Fruit fly (Drosophila melanogaster) whole organism, embryonic: ENCODE data around the gene Plap.
A peak's percentile ranks its signal among the peaks of the same experiment; 100 is the strongest.

Experiments
- BEAF-32 ChIP-seq: fragments of 200-800 bp; sonication (Bioruptor generic); optimal IDR thresholded peaks from 3 replicates; lab custom pipeline; 2017; ENCODE audit warnings: missing biosample characterization, missing genetic modification characterization, mild to moderate bottlenecking, moderate library complexity, missing genetic modification reagents
- Bgb ChIP-seq: fragments of 200-800 bp; sonication (Bioruptor generic); IDR thresholded peaks from 2 replicates; pipeline ENCODE4 v1.3.6; 2022; ENCODE audit warnings: missing biosample characterization, missing genetic modification characterization; ENCODE audit not compliant: partially characterized antibody
- BtbVII ChIP-seq: fragments of 200-800 bp; sonication (Bioruptor generic); optimal IDR thresholded peaks from 3 replicates; lab custom pipeline; 2017; ENCODE audit warnings: missing biosample characterization, mild to moderate bottlenecking, missing genetic modification characterization
- CG10147 ChIP-seq: fragments of 200-800 bp; sonication (Bioruptor generic); optimal IDR thresholded peaks from 2 replicates; lab custom pipeline; 2019; ENCODE audit warnings: missing biosample characterization, mild to moderate bottlenecking, missing genetic modification characterization, moderate library complexity
- CG10274 ChIP-seq: fragments of 200-800 bp; sonication (Bioruptor generic); optimal IDR thresholded peaks from 3 replicates; lab custom pipeline; 2017; ENCODE audit warnings: missing biosample characterization, mild to moderate bottlenecking, missing genetic modification characterization
- CG10654 ChIP-seq: fragments of 200-800 bp; sonication (Bioruptor generic); optimal IDR thresholded peaks from 2 replicates; lab custom pipeline; 2016; ENCODE audit warnings: missing biosample characterization, missing genetic modification characterization
- CG11504 ChIP-seq: fragments of 200-800 bp; sonication (Bioruptor generic); optimal IDR thresholded peaks from 3 replicates; lab custom pipeline; 2019; ENCODE audit warnings: missing biosample characterization, mild to moderate bottlenecking, missing genetic modification characterization, moderate library complexity
- CG1233 ChIP-seq: fragments of 200-800 bp; sonication (Bioruptor generic); optimal IDR thresholded peaks from 4 replicates; lab custom pipeline; 2018; ENCODE audit warnings: missing biosample characterization, mild to moderate bottlenecking, missing genetic modification characterization
- CG12942 ChIP-seq: fragments of 200-800 bp; sonication (Bioruptor generic); optimal IDR thresholded peaks from 3 replicates; lab custom pipeline; 2016; ENCODE audit warnings: missing biosample characterization, missing genetic modification characterization
- CG13624 ChIP-seq: fragments of 200-800 bp; sonication (Bioruptor generic); optimal IDR thresholded peaks from 2 replicates; lab custom pipeline; 2016; ENCODE audit warnings: missing biosample characterization, missing genetic modification characterization
- CG14014 ChIP-seq: fragments of 200-800 bp; sonication (Bioruptor generic); IDR thresholded peaks from 2 replicates; pipeline ENCODE4 v1.3.6; 2022; ENCODE audit warnings: missing biosample characterization, missing genetic modification characterization
- CG14667 ChIP-seq: fragments of 200-800 bp; sonication (Bioruptor generic); IDR thresholded peaks from 2 replicates; pipeline ENCODE4 v1.3.6; 2022; ENCODE audit warnings: missing biosample characterization, missing genetic modification characterization
- CG1603 ChIP-seq: fragments of 200-800 bp; sonication (Bioruptor generic); optimal IDR thresholded peaks from 2 replicates; lab custom pipeline; 2019; ENCODE audit warnings: missing biosample characterization, mild to moderate bottlenecking, missing genetic modification characterization, moderate library complexity
- CG18011 ChIP-seq: fragments of 200-800 bp; sonication (Bioruptor generic); optimal IDR thresholded peaks from 2 replicates; lab custom pipeline; 2017; ENCODE audit warnings: missing biosample characterization, missing genetic modification characterization, mild to moderate bottlenecking, moderate library complexity, missing genotype
- CG2120 ChIP-seq: fragments of 200-800 bp; sonication (Bioruptor generic); optimal IDR thresholded peaks from 3 replicates; lab custom pipeline; 2016; ENCODE audit warnings: missing biosample characterization, missing genetic modification characterization
- CG2199 ChIP-seq: fragments of 200-800 bp; sonication (Bioruptor generic); IDR thresholded peaks from 3 replicates; pipeline ENCODE4 v1.3.6; 2022; ENCODE audit warnings: missing biosample characterization, missing genetic modification characterization
- CG3065 ChIP-seq: fragments of 200-800 bp; sonication (Bioruptor generic); optimal IDR thresholded peaks from 2 replicates; lab custom pipeline; 2016; ENCODE audit warnings: missing biosample characterization, missing genetic modification characterization
- CG31365 ChIP-seq: fragments of 200-800 bp; sonication (Bioruptor generic); optimal IDR thresholded peaks from 2 replicates; lab custom pipeline; 2018; ENCODE audit warnings: missing biosample characterization, mild to moderate bottlenecking, missing genetic modification characterization
- CG31441 ChIP-seq: fragments of 200-800 bp; sonication (Bioruptor generic); IDR thresholded peaks from 2 replicates; pipeline ENCODE4 v1.3.6; 2022; ENCODE audit warnings: missing biosample characterization, missing genetic modification characterization
- CG3163 ChIP-seq: fragments of 200-800 bp; sonication (Bioruptor generic); optimal IDR thresholded peaks from 3 replicates; lab custom pipeline; 2016; ENCODE audit warnings: missing biosample characterization, missing genetic modification characterization
- CG3281 ChIP-seq: fragments of 200-800 bp; sonication (Bioruptor generic); optimal IDR thresholded peaks from 3 replicates; lab custom pipeline; 2017; ENCODE audit warnings: missing biosample characterization, mild to moderate bottlenecking, missing genetic modification characterization
- CG34422 ChIP-seq: fragments of 200-800 bp; sonication (Bioruptor generic); IDR thresholded peaks from 3 replicates; pipeline ENCODE4 v1.3.6; 2022; ENCODE audit warnings: missing biosample characterization, missing genetic modification characterization
- CG4328 ChIP-seq: fragments of 200-800 bp; sonication (Bioruptor generic); optimal IDR thresholded peaks from 3 replicates; lab custom pipeline; 2017; ENCODE audit warnings: missing biosample characterization, missing genetic modification reagents, missing genetic modification characterization
- CG6654 ChIP-seq: fragments of 200-800 bp; sonication (Bioruptor generic); optimal IDR thresholded peaks from 2 replicates; lab custom pipeline; 2017; ENCODE audit warnings: missing biosample characterization, mild to moderate bottlenecking, missing genetic modification characterization
- Dll ChIP-seq: fragments of 200-800 bp; sonication (Bioruptor generic); IDR thresholded peaks from 4 replicates; pipeline ENCODE4 v1.3.6; 2022; ENCODE audit warnings: missing biosample characterization, missing genetic modification characterization; ENCODE audit not compliant: partially characterized antibody
- Dref ChIP-seq: fragments of 200-800 bp; sonication (Bioruptor generic); IDR thresholded peaks from 2 replicates; pipeline ENCODE4 v1.3.6; 2022; ENCODE audit warnings: missing biosample characterization, missing genetic modification characterization
- Drgx ChIP-seq: fragments of 200-800 bp; sonication (Bioruptor generic); IDR thresholded peaks from 2 replicates; pipeline ENCODE4 v1.3.6; 2022; ENCODE audit warnings: missing biosample characterization, missing genetic modification characterization
- HLH3B ChIP-seq: fragments of 200-800 bp; sonication (Bioruptor generic); IDR thresholded peaks from 2 replicates; pipeline ENCODE4 v1.3.6; 2022; ENCODE audit warnings: missing biosample characterization, missing genetic modification characterization
- Hey ChIP-seq: fragments of 200-800 bp; sonication (Bioruptor generic); optimal IDR thresholded peaks from 3 replicates; lab custom pipeline; 2018; ENCODE audit warnings: missing biosample characterization, mild to moderate bottlenecking, missing genetic modification characterization
- HmgD ChIP-seq: fragments of 200-800 bp; sonication (Bioruptor generic); optimal IDR thresholded peaks from 3 replicates; lab custom pipeline; 2016; ENCODE audit warnings: missing biosample characterization, missing genetic modification characterization
- Hr39 ChIP-seq: fragments of >200 bp; optimal IDR thresholded peaks from 2 replicates; lab custom pipeline; 2017
- Jarid2 ChIP-seq: fragments of 200-800 bp; sonication (Bioruptor generic); optimal IDR thresholded peaks from 3 replicates; lab custom pipeline; 2017; ENCODE audit warnings: mild to moderate bottlenecking, missing biosample characterization, missing genetic modification reagents, missing genetic modification characterization
- Max ChIP-seq: fragments of 200-800 bp; sonication (Bioruptor generic); optimal IDR thresholded peaks from 2 replicates; lab custom pipeline; 2016; ENCODE audit warnings: missing biosample characterization, mild to moderate bottlenecking, missing genetic modification characterization
- Mes4 ChIP-seq: fragments of 200-800 bp; sonication (Bioruptor generic); optimal IDR thresholded peaks from 2 replicates; lab custom pipeline; 2016; ENCODE audit warnings: missing biosample characterization, missing genetic modification characterization
- al ChIP-seq: fragments of 200-800 bp; sonication (Bioruptor generic); IDR thresholded peaks from 2 replicates; pipeline ENCODE4 v1.3.6; 2022; ENCODE audit warnings: missing biosample characterization, missing genetic modification characterization
- ash1 ChIP-seq: fragments of 200-800 bp; sonication (Bioruptor generic); optimal IDR thresholded peaks from 2 replicates; lab custom pipeline; 2018; ENCODE audit warnings: missing biosample characterization, mild to moderate bottlenecking, missing genetic modification characterization
- az2 ChIP-seq: fragments of 200-800 bp; sonication (Bioruptor generic); optimal IDR thresholded peaks from 3 replicates; lab custom pipeline; 2016; ENCODE audit warnings: missing biosample characterization, missing genetic modification characterization
- crc ChIP-seq: fragments of 200-800 bp; sonication (Bioruptor generic); optimal IDR thresholded peaks from 2 replicates; lab custom pipeline; 2016; ENCODE audit warnings: missing biosample characterization, missing genetic modification characterization
- crp ChIP-seq, 2 experiments: fragments of 200-800 bp; sonication (Bioruptor generic); optimal IDR thresholded peaks; 2 replicates in 1 of 2; 3 replicates in 1 of 2; lab custom pipeline; 2017; ENCODE audit warnings: missing biosample characterization in 2 of 2, missing genetic modification characterization in 2 of 2, mild to moderate bottlenecking in 1 of 2, moderate library complexity in 1 of 2
- dimm ChIP-seq: fragments of 200-800 bp; sonication (Bioruptor generic); IDR thresholded peaks from 2 replicates; pipeline ENCODE4 v1.3.6; 2022; ENCODE audit warnings: missing biosample characterization, missing genetic modification characterization
- ewg ChIP-seq: fragments of 200-800 bp; sonication (Bioruptor generic); optimal IDR thresholded peaks from 3 replicates; lab custom pipeline; 2017; ENCODE audit warnings: mild to moderate bottlenecking, missing biosample characterization, missing genetic modification reagents, missing genetic modification characterization
- fd96Cb ChIP-seq: fragments of 200-800 bp; sonication (Bioruptor generic); optimal IDR thresholded peaks from 2 replicates; lab custom pipeline; 2018; ENCODE audit warnings: missing biosample characterization, mild to moderate bottlenecking, missing genetic modification characterization, moderate library complexity
- gsb-n ChIP-seq: fragments of 200-800 bp; sonication (Bioruptor generic); optimal IDR thresholded peaks from 3 replicates; lab custom pipeline; 2018; ENCODE audit warnings: missing biosample characterization, mild to moderate bottlenecking, missing genetic modification characterization
- hth ChIP-seq: fragments of >200 bp; optimal IDR thresholded peaks from 2 replicates; lab custom pipeline; 2017; ENCODE audit warnings: inconsistent platforms
- knrl ChIP-seq: fragments of 200-800 bp; sonication (Bioruptor generic); IDR thresholded peaks from 3 replicates; pipeline ENCODE4 v1.3.6; 2022; ENCODE audit warnings: missing biosample characterization, missing genetic modification characterization; ENCODE audit not compliant: partially characterized antibody
- lmd ChIP-seq: fragments of 200-800 bp; sonication (Bioruptor generic); IDR thresholded peaks from 2 replicates; pipeline ENCODE4 v1.3.6; 2022; ENCODE audit warnings: missing biosample characterization, missing genetic modification characterization
- sd ChIP-seq: fragments of 200-800 bp; sonication (Bioruptor generic); optimal IDR thresholded peaks from 3 replicates; lab custom pipeline; 2018; ENCODE audit warnings: missing biosample characterization, mild to moderate bottlenecking, missing genetic modification characterization, moderate library complexity
- sens ChIP-seq: fragments of 200-800 bp; sonication (Bioruptor generic); peaks from one replicate; lab custom pipeline; 2016; ENCODE audit warnings: missing biosample characterization, missing genetic modification characterization
- tap ChIP-seq: fragments of 200-800 bp; optimal IDR thresholded peaks from 3 replicates; lab custom pipeline; 2019; ENCODE audit warnings: missing biosample characterization, mild to moderate bottlenecking, missing genetic modification characterization, moderate library complexity

Plap gene

DNA sequence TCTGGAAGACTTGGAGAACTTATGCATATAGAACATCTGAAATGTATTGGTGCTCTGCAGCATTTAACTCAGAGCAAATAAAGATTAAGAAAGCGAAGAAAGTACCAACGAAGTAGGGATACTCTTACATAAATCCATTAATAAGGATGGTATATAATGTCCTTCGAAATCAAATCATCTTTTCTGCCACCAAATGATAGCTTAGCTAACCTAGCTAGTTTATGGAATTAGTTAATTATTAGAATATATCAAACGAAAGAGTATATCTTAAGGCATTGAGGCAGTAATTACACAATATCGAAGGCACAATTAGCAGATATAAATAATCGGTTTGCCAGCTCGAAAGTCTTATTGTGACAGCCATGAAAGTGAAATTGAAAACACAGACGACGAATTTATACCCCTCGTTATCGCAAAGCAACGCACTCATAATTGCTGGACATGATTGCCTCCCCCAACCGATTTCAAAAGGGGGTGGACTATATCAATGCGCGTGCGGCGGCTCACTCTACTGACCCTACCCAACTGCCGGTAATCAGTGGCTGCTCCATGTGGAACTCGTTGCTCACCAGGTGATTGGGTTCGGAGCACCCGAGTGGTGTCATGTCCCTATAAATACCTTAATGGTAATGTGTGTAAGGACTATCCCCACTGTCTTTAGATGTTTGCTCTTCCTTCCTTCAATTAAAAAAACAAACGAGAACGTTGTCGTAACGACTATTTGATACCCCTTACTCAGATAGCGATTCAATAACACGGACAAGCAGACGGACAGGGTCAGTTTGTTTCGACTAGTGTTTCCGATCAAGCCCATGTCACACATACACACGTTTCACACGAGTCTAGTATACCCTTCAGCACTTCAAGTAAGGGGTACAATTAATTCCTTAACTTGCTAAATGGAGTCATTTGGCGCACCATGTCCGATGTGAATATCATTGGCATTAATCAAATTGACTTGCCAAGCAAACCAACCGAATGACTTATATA, 25.5 kb downstream of the Plap start (continued):
- TF ChIP-seq CG13624 (peak; percentile 35), Jarid2 (GFP tag; lab: Kevin White, UChicago) (no peak), CG4328 (GFP tag; lab: Kevin White, UChicago) (no peak), CG3281 (GFP tag; lab: Kevin White, UChicago) (peak; percentile 54), CG2120 (peak; percentile 69), knrl (GFP tag; lab: Robert Waterston, UW) (no peak), az2 (GFP tag; lab: Kevin White, UChicago) (peak; percentile 39), dimm (GFP tag; lab: Robert Waterston, UW) (no peak), sd (tag; lab: Kevin White, UChicago) (no peak), Dref (GFP tag; lab: Robert Waterston, UW) (no peak), crc (GFP tag; lab: Kevin White, UChicago) (no peak), tap (tag; lab: Kevin White, UChicago) (peak; percentile 62), CG11504 (no peak), CG10147 (peak; percentile 57), HmgD (GFP tag; lab: Kevin White, UChicago) (no peak), Mes4 (peak; percentile 21), gsb-n (peak; percentile 18), BEAF-32 (no peak), al (GFP tag; lab: Robert Waterston, UW) (no peak), CG31441 (peak; percentile 47), Bgb (no peak), CG1233 (GFP tag; lab: Kevin White, UChicago) (peak; percentile 43), sens (GFP tag; lab: Kevin White, UChicago) (peak; percentile 93), CG10654 (GFP tag; lab: Kevin White, UChicago) (no peak), Hey (tag; lab: Kevin White, UChicago) (no peak), CG1603 (peak; percentile 78), ash1 (GFP tag; lab: Kevin White, UChicago) (no peak), CG14014 (GFP tag; lab: Robert Waterston, UW) (0 out of 2 replicates have a peak, but pooled peaks have one; percentile 40), CG14667 (GFP tag; lab: Robert Waterston, UW) (no peak), HLH3B (GFP tag; lab: Robert Waterston, UW) (peak; percentile 43), CG10274 (GFP tag; lab: Kevin White, UChicago) (peak; percentile 28), CG12942 (GFP tag; lab: Kevin White, UChicago) (peak; percentile 2), CG3163 (GFP tag; lab: Kevin White, UChicago) (no peak), fd96Cb (tag; lab: Kevin White, UChicago) (peak; percentile 46), lmd (GFP tag; lab: Robert Waterston, UW) (peak; percentile 40), crp (GFP tag; optimal IDR thresholded peaks at IDR 0.05; lab: Kevin White, UChicago) (no peak), hth (lab: Kevin White, UChicago) (no peak), ewg (GFP tag; lab: Kevin White, UChicago) (peak; percentile 35), CG2199 (GFP tag; lab: Robert Waterston, UW) (no peak), CG18011 (no peak), Hr39 (lab: Kevin White, UChicago) (no peak), Drgx (GFP tag; lab: Robert Waterston, UW) (peak; percentile 43; the same call in 1 of the 2 replicates), CG3065 (GFP tag; lab: Kevin White, UChicago) (no peak), Max (GFP tag; lab: Kevin White, UChicago) (peak; percentile 15), BtbVII (peak; percentile 42), Dll (GFP tag; lab: Robert Waterston, UW) (no peak), CG6654 (GFP tag; lab: Kevin White, UChicago) (peak; percentile 4), CG34422 (GFP tag; lab: Robert Waterston, UW) (no peak), CG31365 (no peak)
